Worm (Caenorhabditis elegans) whole organism, L2 larva: ENCODE results near the gene ZK381.8.

Experiments used
- alr-1 ChIP-seq: fragments of 150-350 bp; optimal IDR thresholded peaks from 2 replicates; lab custom pipeline; 2014; ENCODE audit warnings: missing biosample characterization, missing genetic modification characterization
- ceh-82 ChIP-seq: fragments of 150-350 bp; optimal IDR thresholded peaks from 2 replicates; lab custom pipeline; 2014; ENCODE audit warnings: missing biosample characterization, missing genetic modification characterization
- crh-2 ChIP-seq: sonication (generic microtip); optimal IDR thresholded peaks from 2 replicates; lab custom pipeline; 2017; ENCODE audit warnings: missing biosample characterization, missing genetic modification characterization
- egl-27 ChIP-seq: sonication (generic microtip); optimal IDR thresholded peaks from 3 replicates; lab custom pipeline; 2017; ENCODE audit warnings: missing biosample characterization, missing genetic modification reagents, missing genetic modification characterization
- fos-1 ChIP-seq: fragments of 150-350 bp; optimal IDR thresholded peaks from 2 replicates; lab custom pipeline; 2014; ENCODE audit warnings: missing biosample characterization, missing genetic modification characterization
- lsy-2 ChIP-seq, 2 experiments: fragments of 150-350 bp in 1 of 2; sonication (generic microtip) in 1 of 2; optimal IDR thresholded peaks; 2 replicates each; lab custom pipeline; 2014 to 2017; ENCODE audit warnings: missing biosample characterization in 2 of 2, missing genetic modification characterization in 2 of 2
- unc-39 ChIP-seq: fragments of 150-350 bp; optimal IDR thresholded peaks from 2 replicates; lab custom pipeline; 2014; ENCODE audit warnings: missing biosample characterization, missing genetic modification characterization
- unc-55 ChIP-seq: fragments of 150-350 bp; sonication (generic microtip); optimal IDR thresholded peaks from 3 replicates; lab custom pipeline; 2014; ENCODE audit warnings: missing biosample characterization, missing genetic modification reagents, missing genetic modification characterization

- TF ChIP-seq egl-27 (no peak), unc-39 (no peak), alr-1 (tag; lab: Kevin White, UChicago) (no peak), crh-2 (tag; lab: Kevin White, UChicago) (no peak), fos-1 (tag; lab: Kevin White, UChicago) (no peak), unc-55 (GFP tag; lab: Kevin White, UChicago) (no peak), ceh-82 (tag; lab: Kevin White, UChicago) (no peak), lsy-2 (tag; optimal IDR thresholded peaks at IDR 0.05; lab: Kevin White, UChicago) (no peak)
Observed at ce11 chrIV:6928417-6928816, 41.8 kb downstream of the ZK381.8 start, which contains the start of gene cest-6.
